Worm (Caenorhabditis elegans): Measurements from ENCODE around the gene cnc-9.

The cnc-9 gene

DNA sequence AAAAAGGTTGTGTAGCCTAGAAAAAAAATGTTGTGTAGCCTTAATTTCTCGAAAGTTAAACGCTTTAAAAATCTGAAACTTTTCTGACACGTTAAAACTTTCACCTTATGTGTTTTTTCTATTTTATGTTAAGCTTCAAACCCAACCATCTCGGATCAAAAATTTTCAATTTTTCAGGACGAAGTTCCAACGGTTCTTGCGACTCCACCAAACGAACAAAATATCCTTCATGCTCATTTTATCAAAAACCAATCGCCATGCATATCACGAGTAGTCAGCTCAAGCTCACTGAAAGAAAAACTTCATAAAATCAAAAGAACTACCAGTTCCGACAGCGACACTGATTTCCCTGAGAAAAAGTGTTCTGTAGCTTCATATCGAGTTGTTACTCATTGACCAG is 36.5 kb upstream of the cnc-9 start:
- TF ChIP-seq tbx-2 (tag; optimal IDR thresholded peaks at IDR 0.05) (no peak), nhr-232 (tag; optimal IDR thresholded peaks at IDR 0.05) (no peak)

DNA sequence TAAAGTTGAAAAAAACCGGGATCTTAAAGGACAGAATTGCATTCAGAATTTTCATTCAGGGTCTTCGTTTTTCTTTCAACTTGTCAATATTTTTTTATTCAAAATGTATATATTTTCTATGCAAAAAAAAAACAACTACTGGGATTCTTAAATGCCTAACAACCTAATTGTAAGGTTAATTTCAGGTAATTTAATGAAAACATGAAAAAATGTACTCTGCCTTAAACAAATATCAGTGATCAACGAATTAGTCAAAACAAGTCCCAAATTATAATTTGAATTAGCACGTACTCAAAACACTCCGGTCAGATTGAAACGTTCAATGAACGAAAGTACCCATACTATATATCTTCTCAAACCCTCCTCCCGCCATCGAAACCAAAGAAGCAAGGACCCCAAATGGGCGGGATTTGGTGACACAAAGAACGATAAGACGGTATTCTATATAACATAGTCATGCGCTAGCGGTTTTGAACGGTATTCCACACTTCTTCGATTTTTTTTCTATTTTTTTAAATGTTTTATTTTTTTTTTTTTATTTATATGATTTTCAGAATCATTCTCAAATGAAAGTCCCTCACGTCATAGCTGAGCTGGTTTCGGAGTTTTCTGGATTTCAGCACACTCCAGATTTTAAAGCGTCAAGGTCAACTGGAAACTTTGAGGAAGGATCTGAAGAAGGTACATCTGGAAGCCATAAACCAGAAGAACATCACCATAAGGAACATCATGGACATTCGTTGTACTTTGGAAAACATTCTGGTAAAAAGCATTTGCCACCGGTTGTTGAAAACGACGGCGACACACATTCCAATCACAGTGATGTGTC is 35.6 kb upstream of the cnc-9 start, which contains the start of the genes ddo-2 and F25E5.8:
TSS of gene ddo-2 (minus strand) at position 330 of the 829 bp plus-strand sequence.
TSS of gene F25E5.8 (plus strand) at position 555 of the 829 bp plus-strand sequence.
- TF ChIP-seq ceh-6 (GFP tag; optimal IDR thresholded peaks at IDR 0.05) (no peak), T23F11.4 (GFP tag; optimal IDR thresholded peaks at IDR 0.05) (no peak), tbx-7 (tag; optimal IDR thresholded peaks at IDR 0.05) (no peak), nhr-232 (tag; optimal IDR thresholded peaks at IDR 0.05) (no peak), ceh-45 (GFP tag; IDR thresholded peaks at IDR 0.05) (no peak), C38D4.7 (GFP tag; optimal IDR thresholded peaks at IDR 0.05) (no peak), che-1 (tag; optimal IDR thresholded peaks at IDR 0.05) (no peak), pag-3 (tag; optimal IDR thresholded peaks at IDR 0.05; ENCODE audit: borderline replicate concordance) (no peak), hlh-8 (tag; optimal IDR thresholded peaks at IDR 0.05) (no peak), pha-2 (tag; optimal IDR thresholded peaks at IDR 0.05) (no peak), hlh-13 (GFP tag; optimal IDR thresholded peaks at IDR 0.05) (no peak), mec-3 (tag; optimal IDR thresholded peaks at IDR 0.05; ENCODE audit: borderline replicate concordance) (no peak), unc-42 (tag; optimal IDR thresholded peaks at IDR 0.05) (no peak), elt-2 (tag; optimal IDR thresholded peaks at IDR 0.05) (no peak), ceh-48 (tag; optimal IDR thresholded peaks at IDR 0.05) (no peak), pax-1 (tag; optimal IDR thresholded peaks at IDR 0.05) (no peak), nfya-1 (tag; optimal IDR thresholded peaks at IDR 0.05) (no peak), hlh-30 (tag; optimal IDR thresholded peaks at IDR 0.05; ENCODE audit: insufficient read depth) (no peak), hlh-6 (tag; optimal IDR thresholded peaks at IDR 0.05) (no peak)

DNA sequence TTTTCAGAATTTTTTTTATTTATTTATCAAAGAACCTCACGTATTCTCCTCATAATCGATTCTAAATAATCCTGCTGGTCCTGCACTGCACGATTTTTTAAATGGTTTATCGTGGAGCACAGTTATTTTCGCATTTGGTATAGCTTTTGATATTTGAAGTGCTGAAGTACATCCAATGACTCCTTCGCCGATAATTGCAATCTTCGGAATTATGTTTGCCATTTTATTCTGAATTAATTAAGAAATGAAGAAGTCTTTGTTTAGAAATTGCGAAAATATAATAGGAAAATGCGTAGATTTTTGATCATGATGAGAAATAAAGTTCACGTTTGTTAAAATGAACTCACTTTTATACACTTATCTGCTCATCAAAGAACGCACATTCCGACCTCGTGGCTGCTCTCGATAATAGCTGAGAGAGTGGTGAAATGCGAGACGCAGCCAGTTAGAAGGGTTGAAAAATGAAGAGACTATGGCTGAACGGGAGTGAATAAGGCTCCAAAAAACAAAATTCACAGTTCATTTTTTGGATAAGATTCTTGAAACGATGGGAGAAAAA is 34.9 kb upstream of the cnc-9 start:
- TF ChIP-seq ceh-6 (GFP tag; optimal IDR thresholded peaks at IDR 0.05) (no peak), unc-55 (GFP tag; optimal IDR thresholded peaks at IDR 0.05) (peak; percentile 19)

DNA sequence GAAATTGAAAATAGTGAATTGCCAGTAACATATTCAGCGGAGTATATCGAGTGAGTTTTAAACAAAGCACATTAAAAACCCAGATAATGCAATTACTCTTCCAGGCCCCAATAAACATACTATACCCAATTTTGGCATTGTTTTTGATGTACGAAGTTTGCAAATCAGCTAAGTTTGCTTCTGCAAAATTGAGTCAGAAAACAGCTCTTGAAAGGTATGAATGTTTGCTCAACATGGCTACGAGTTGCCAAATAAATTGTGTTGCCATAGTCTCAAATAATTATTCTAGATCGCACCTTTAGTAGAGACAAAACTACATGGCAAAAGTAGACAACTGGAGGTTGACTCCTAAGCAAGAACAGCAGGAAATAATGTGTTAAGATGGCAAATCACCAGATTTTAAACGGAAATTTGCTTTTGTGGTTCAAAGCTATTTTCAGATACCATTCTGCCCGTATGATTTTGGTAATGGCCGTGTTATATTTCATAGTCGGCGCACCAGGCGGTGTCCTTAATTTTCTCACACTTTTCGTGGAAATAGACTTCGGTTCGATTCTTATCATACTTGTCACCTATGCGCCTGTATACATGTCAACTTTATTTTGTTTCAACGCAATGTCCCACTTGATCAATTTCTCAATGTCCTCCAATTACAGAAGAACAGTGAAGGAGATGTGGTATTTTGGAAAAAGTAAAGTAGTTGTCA is 32.6 kb upstream of the cnc-9 start:
- TF ChIP-seq che-1 (tag; optimal IDR thresholded peaks at IDR 0.05) (no peak), hlh-6 (tag; optimal IDR thresholded peaks at IDR 0.05) (no peak), pha-2 (tag; optimal IDR thresholded peaks at IDR 0.05) (no peak), zip-5 (tag; optimal IDR thresholded peaks at IDR 0.05) (no peak), ref-2 (tag; optimal IDR thresholded peaks at IDR 0.05) (no peak), dmd-4 (tag; optimal IDR thresholded peaks at IDR 0.05; ENCODE audit: borderline replicate concordance) (no peak), F13H6.1 (tag; optimal IDR thresholded peaks at IDR 0.05) (no peak), fkh-6 (tag; optimal IDR thresholded peaks at IDR 0.05) (no peak), ceh-6 (GFP tag; optimal IDR thresholded peaks at IDR 0.05) (no peak)

DNA sequence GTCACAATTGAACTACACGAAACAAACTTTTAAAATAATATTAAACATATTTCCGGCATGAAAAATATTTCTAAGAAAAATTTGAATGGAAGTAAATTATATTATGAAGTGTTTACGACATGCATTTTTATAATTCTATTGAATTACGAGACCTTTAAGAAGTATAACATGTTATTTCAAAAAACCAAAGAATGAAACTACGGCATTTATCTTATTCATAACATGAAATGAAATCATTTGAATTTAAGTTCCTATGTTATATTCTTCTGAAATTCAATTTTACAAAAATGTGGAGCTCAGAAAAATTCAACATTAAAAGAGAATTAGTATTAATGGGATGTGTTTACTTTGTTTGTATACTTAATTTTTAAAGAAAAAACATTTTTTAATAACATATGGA is 31.0 kb upstream of the cnc-9 start, which contains the start of gene srw-71:
TSS of gene srw-71 (minus strand) at position 101 of the 400 bp plus-strand sequence.
- TF ChIP-seq ets-4 (tag; optimal IDR thresholded peaks at IDR 0.05) (no peak), pax-1 (tag; optimal IDR thresholded peaks at IDR 0.05) (no peak), lin-11 (tag; optimal IDR thresholded peaks at IDR 0.05) (no peak), ceh-31 (tag; optimal IDR thresholded peaks at IDR 0.05) (no peak), ceh-34 (tag; optimal IDR thresholded peaks at IDR 0.05) (no peak), Y22D7AL.16 (tag; optimal IDR thresholded peaks at IDR 0.05) (no peak), C38D4.7 (GFP tag; optimal IDR thresholded peaks at IDR 0.05) (no peak)
